Fruit fly (Drosophila melanogaster) whole organism, embryonic: ENCODE data around the gene senju.

Source experiments
- Bdp1 ChIP-seq: fragments of 200-800 bp; sonication (Bioruptor generic); optimal IDR thresholded peaks from 3 replicates; lab custom pipeline; 2016; ENCODE audit warnings: missing biosample characterization, missing genetic modification characterization
- Bteb2 ChIP-seq: fragments of 200-800 bp; sonication (Bioruptor generic); optimal IDR thresholded peaks from 2 replicates; lab custom pipeline; 2016; ENCODE audit warnings: missing biosample characterization, missing genetic modification characterization
- CG11456 ChIP-seq: fragments of 200-800 bp; sonication (Bioruptor generic); IDR thresholded peaks from 3 replicates; pipeline ENCODE4 v1.3.6; 2022; ENCODE audit warnings: missing biosample characterization, missing genetic modification characterization
- CG12155 ChIP-seq: fragments of 200-800 bp; sonication (Bioruptor generic); optimal IDR thresholded peaks from 3 replicates; lab custom pipeline; 2016; ENCODE audit warnings: missing biosample characterization, missing genetic modification characterization
- CG13123 ChIP-seq: fragments of 200-800 bp; sonication (Bioruptor generic); optimal IDR thresholded peaks from 2 replicates; lab custom pipeline; 2016; ENCODE audit warnings: missing biosample characterization, missing genetic modification characterization
- CG15601 ChIP-seq: fragments of 200-800 bp; sonication (Bioruptor generic); optimal IDR thresholded peaks from 3 replicates; lab custom pipeline; 2019; ENCODE audit warnings: missing biosample characterization, mild to moderate bottlenecking, missing genetic modification characterization, moderate library complexity
- CG17829 ChIP-seq: fragments of 200-800 bp; optimal IDR thresholded peaks from 2 replicates; lab custom pipeline; 2019; ENCODE audit warnings: missing biosample characterization, mild to moderate bottlenecking, missing genetic modification characterization, moderate library complexity
- CG18619 ChIP-seq: fragments of 200-800 bp; sonication (Bioruptor generic); optimal IDR thresholded peaks from 3 replicates; lab custom pipeline; 2017; ENCODE audit warnings: missing biosample characterization, mild to moderate bottlenecking, missing genetic modification characterization
- CG31388 ChIP-seq: fragments of 200-800 bp; sonication (Bioruptor generic); optimal IDR thresholded peaks from 2 replicates; lab custom pipeline; 2016; ENCODE audit warnings: missing biosample characterization, missing genetic modification characterization
- CG32767 ChIP-seq: fragments of 200-800 bp; sonication (Bioruptor generic); IDR thresholded peaks from 2 replicates; pipeline ENCODE4 v1.3.6; 2022; ENCODE audit warnings: missing biosample characterization, missing genetic modification characterization
- CG3407 ChIP-seq: fragments of 200-800 bp; sonication (Bioruptor generic); optimal IDR thresholded peaks from 2 replicates; lab custom pipeline; 2018; ENCODE audit warnings: missing biosample characterization, mild to moderate bottlenecking, missing genetic modification characterization
- CG4328 ChIP-seq: fragments of 200-800 bp; sonication (Bioruptor generic); optimal IDR thresholded peaks from 3 replicates; lab custom pipeline; 2017; ENCODE audit warnings: missing biosample characterization, missing genetic modification reagents, missing genetic modification characterization
- CG4707 ChIP-seq: fragments of 200-800 bp; sonication (Bioruptor generic); optimal IDR thresholded peaks from 2 replicates; lab custom pipeline; 2018; ENCODE audit warnings: missing biosample characterization, mild to moderate bottlenecking, missing genetic modification characterization, moderate library complexity
- CG5245 ChIP-seq: fragments of 200-800 bp; sonication (Bioruptor generic); optimal IDR thresholded peaks from 3 replicates; lab custom pipeline; 2016; ENCODE audit warnings: missing biosample characterization, missing genetic modification characterization
- CG7372 ChIP-seq: fragments of 200-800 bp; sonication (Bioruptor generic); IDR thresholded peaks from 2 replicates; pipeline ENCODE4 v1.3.6; 2022; ENCODE audit warnings: missing biosample characterization, missing genetic modification characterization
- CG7556 ChIP-seq: fragments of 200-800 bp; sonication (Bioruptor generic); optimal IDR thresholded peaks from 2 replicates; lab custom pipeline; 2017; ENCODE audit warnings: missing biosample characterization, mild to moderate bottlenecking, missing genetic modification characterization
- CG9797 ChIP-seq: fragments of 200-800 bp; sonication (Bioruptor generic); optimal IDR thresholded peaks from 3 replicates; lab custom pipeline; 2018; ENCODE audit warnings: missing biosample characterization, mild to moderate bottlenecking, missing genetic modification characterization
- CHES-1-like ChIP-seq: fragments of 200-800 bp; sonication (Bioruptor generic); optimal IDR thresholded peaks from 2 replicates; lab custom pipeline; 2016; ENCODE audit warnings: missing biosample characterization, missing genetic modification characterization
- Dad ChIP-seq: fragments of 200-800 bp; sonication (Bioruptor generic); optimal IDR thresholded peaks from 3 replicates; lab custom pipeline; 2016; ENCODE audit warnings: missing biosample characterization, missing genetic modification characterization
- Dfd ChIP-seq, 2 experiments: fragments of >200 bp; optimal IDR thresholded peaks; 2 replicates each; lab custom pipeline; 2017; ENCODE audit warnings: missing biosample characterization in 2 of 2, missing genetic modification characterization in 2 of 2
- E2f1 ChIP-seq: fragments of 200-800 bp; sonication (Bioruptor generic); IDR thresholded peaks from 2 replicates; pipeline ENCODE4 v1.3.6; 2022; ENCODE audit warnings: missing biosample characterization, missing genetic modification characterization
- Elba2 ChIP-seq: fragments of 200-800 bp; sonication (Bioruptor generic); optimal IDR thresholded peaks from 3 replicates; lab custom pipeline; 2016; ENCODE audit warnings: missing biosample characterization, missing genetic modification characterization
- Hr78 ChIP-seq, 2 experiments: fragments of 200-800 bp in 1 of 2; fragments of >200 bp in 1 of 2; sonication (Bioruptor generic) in 1 of 2; optimal IDR thresholded peaks; 2 replicates each; lab custom pipeline; 2017 to 2019; ENCODE audit warnings: missing biosample characterization in 2 of 2, missing genetic modification characterization in 2 of 2, mild to moderate bottlenecking in 1 of 2, moderate library complexity in 1 of 2
- Myb ChIP-seq: fragments of 200-800 bp; sonication (Bioruptor generic); optimal IDR thresholded peaks from 2 replicates; lab custom pipeline; 2016; ENCODE audit warnings: missing biosample characterization, missing genetic modification characterization
- NC2α ChIP-seq: fragments of 200-800 bp; sonication (Bioruptor generic); optimal IDR thresholded peaks from 2 replicates; lab custom pipeline; 2016; ENCODE audit warnings: missing biosample characterization, missing genetic modification characterization
- Ptx1 ChIP-seq: fragments of 200-800 bp; sonication (Bioruptor generic); IDR thresholded peaks from 2 replicates; pipeline ENCODE4 v1.3.6; 2022; ENCODE audit warnings: missing biosample characterization, missing genetic modification characterization
- Scr ChIP-seq: fragments of 200-800 bp; sonication (Bioruptor generic); IDR thresholded peaks from 2 replicates; pipeline ENCODE4 v1.3.6; 2022; ENCODE audit warnings: missing biosample characterization, missing genetic modification characterization; ENCODE audit not compliant: partially characterized antibody
- Spps ChIP-seq: fragments of 200-800 bp; sonication (Bioruptor generic); optimal IDR thresholded peaks from 2 replicates; lab custom pipeline; 2018; ENCODE audit warnings: missing biosample characterization, mild to moderate bottlenecking, missing genetic modification characterization
- Sry-β ChIP-seq: fragments of 200-800 bp; sonication (Bioruptor generic); optimal IDR thresholded peaks from 2 replicates; lab custom pipeline; 2018; ENCODE audit warnings: missing biosample characterization, mild to moderate bottlenecking, missing genetic modification characterization, moderate library complexity
- Stat92E ChIP-seq, 3 experiments: fragments of >200 bp in 2 of 3; fragments of 200-800 bp in 1 of 3; sonication (Bioruptor generic) in 1 of 3; optimal IDR thresholded peaks; 2 replicates each; lab custom pipeline; 2017 to 2019; ENCODE audit warnings: missing biosample characterization in 3 of 3, missing genetic modification characterization in 3 of 3, mild to moderate bottlenecking in 1 of 3, moderate library complexity in 1 of 3
- TFAM ChIP-seq: fragments of 200-800 bp; sonication (Bioruptor generic); optimal IDR thresholded peaks from 2 replicates; lab custom pipeline; 2017; ENCODE audit warnings: missing biosample characterization, missing genetic modification characterization, inconsistent platforms
- YL-1 ChIP-seq: fragments of 200-800 bp; sonication (Bioruptor generic); optimal IDR thresholded peaks from 3 replicates; lab custom pipeline; 2017; ENCODE audit warnings: missing biosample characterization, mild to moderate bottlenecking, missing genetic modification characterization
- amos ChIP-seq: fragments of 200-800 bp; sonication (Bioruptor generic); IDR thresholded peaks from 2 replicates; pipeline ENCODE4 v1.3.6; 2022; ENCODE audit warnings: missing biosample characterization, missing genetic modification characterization; ENCODE audit not compliant: partially characterized antibody
- cad ChIP-seq: fragments of >200 bp; optimal IDR thresholded peaks from 2 replicates; lab custom pipeline; 2017; ENCODE audit warnings: missing biosample characterization, missing genetic modification characterization
- crc ChIP-seq: fragments of 200-800 bp; sonication (Bioruptor generic); optimal IDR thresholded peaks from 2 replicates; lab custom pipeline; 2016; ENCODE audit warnings: missing biosample characterization, missing genetic modification characterization
- ewg ChIP-seq: fragments of 200-800 bp; sonication (Bioruptor generic); optimal IDR thresholded peaks from 3 replicates; lab custom pipeline; 2017; ENCODE audit warnings: mild to moderate bottlenecking, missing biosample characterization, missing genetic modification reagents, missing genetic modification characterization
- fd96Cb ChIP-seq: fragments of 200-800 bp; sonication (Bioruptor generic); optimal IDR thresholded peaks from 2 replicates; lab custom pipeline; 2018; ENCODE audit warnings: missing biosample characterization, mild to moderate bottlenecking, missing genetic modification characterization, moderate library complexity
- grau ChIP-seq: fragments of 200-800 bp; optimal IDR thresholded peaks from 3 replicates; lab custom pipeline; 2019; ENCODE audit warnings: missing biosample characterization, mild to moderate bottlenecking, missing genetic modification characterization, moderate library complexity
- jigr1 ChIP-seq: fragments of 200-800 bp; sonication (Bioruptor generic); IDR thresholded peaks from 3 replicates; pipeline ENCODE4 v1.3.6; 2022; ENCODE audit warnings: missing biosample characterization, missing genetic modification characterization
- knrl ChIP-seq: fragments of 200-800 bp; sonication (Bioruptor generic); IDR thresholded peaks from 3 replicates; pipeline ENCODE4 v1.3.6; 2022; ENCODE audit warnings: missing biosample characterization, missing genetic modification characterization; ENCODE audit not compliant: partially characterized antibody
- lilli ChIP-seq: fragments of 200-800 bp; sonication (Bioruptor generic); optimal IDR thresholded peaks from 3 replicates; lab custom pipeline; 2016; ENCODE audit warnings: missing biosample characterization, missing genetic modification characterization
- mld ChIP-seq: fragments of 200-800 bp; sonication (Bioruptor generic); IDR thresholded peaks from 3 replicates; pipeline ENCODE4 v1.3.6; 2022; ENCODE audit warnings: missing biosample characterization, missing genetic modification characterization; ENCODE audit not compliant: partially characterized antibody
- org-1 ChIP-seq: fragments of 200-800 bp; sonication (Bioruptor generic); optimal IDR thresholded peaks from 2 replicates; lab custom pipeline; 2017; ENCODE audit warnings: missing biosample characterization, missing genetic modification characterization
- ro ChIP-seq: fragments of 200-800 bp; sonication (Bioruptor generic); IDR thresholded peaks from 2 replicates; pipeline ENCODE4 v1.3.6; 2022; ENCODE audit warnings: missing biosample characterization, missing genetic modification characterization
- sd ChIP-seq: fragments of 200-800 bp; sonication (Bioruptor generic); optimal IDR thresholded peaks from 3 replicates; lab custom pipeline; 2018; ENCODE audit warnings: missing biosample characterization, mild to moderate bottlenecking, missing genetic modification characterization, moderate library complexity
- tap ChIP-seq: fragments of 200-800 bp; optimal IDR thresholded peaks from 3 replicates; lab custom pipeline; 2019; ENCODE audit warnings: missing biosample characterization, mild to moderate bottlenecking, missing genetic modification characterization, moderate library complexity
- trh ChIP-seq: fragments of 200-800 bp; sonication (Bioruptor generic); optimal IDR thresholded peaks from 2 replicates; lab custom pipeline; 2016; ENCODE audit warnings: missing biosample characterization, missing genetic modification characterization
- ttk ChIP-seq: fragments of 200-800 bp; sonication (Bioruptor generic); IDR thresholded peaks from 2 replicates; pipeline ENCODE4 v2.1.2; 2022; ENCODE audit warnings: missing biosample characterization, missing genetic modification characterization
- twi ChIP-seq: fragments of 200-800 bp; optimal IDR thresholded peaks from 2 replicates; lab custom pipeline; 2019; ENCODE audit warnings: missing biosample characterization, mild to moderate bottlenecking, missing genetic modification characterization, moderate library complexity
- tx ChIP-seq: fragments of 200-800 bp; sonication (Bioruptor generic); optimal IDR thresholded peaks from 2 replicates; lab custom pipeline; 2016; ENCODE audit warnings: missing biosample characterization, missing genetic modification characterization
- vfl ChIP-seq: fragments of 200-800 bp; sonication (Bioruptor generic); optimal IDR thresholded peaks from 2 replicates; lab custom pipeline; 2016; ENCODE audit warnings: missing biosample characterization, missing genetic modification characterization

Gene senju

DNA sequence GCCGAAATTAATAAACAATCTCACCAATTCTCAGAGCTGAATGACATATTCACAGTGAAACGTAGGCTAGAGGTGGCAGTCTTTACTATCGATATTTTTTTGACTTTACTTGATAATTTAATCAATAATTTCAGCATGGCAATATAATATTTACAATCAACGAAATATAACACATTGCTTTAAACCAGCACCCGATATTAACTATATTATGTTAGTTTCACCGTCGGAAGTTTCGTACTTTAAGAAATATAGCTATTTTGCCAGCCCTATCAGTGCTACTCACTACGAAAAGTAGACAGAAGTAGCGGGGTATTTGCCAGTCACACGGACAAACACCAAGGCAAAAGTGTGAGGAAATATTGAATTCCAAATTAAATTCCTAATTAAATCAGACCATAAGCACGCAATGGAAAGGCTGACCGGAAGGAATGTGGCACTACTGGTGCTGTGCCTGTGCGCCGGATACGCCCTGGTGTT, 41.8 kb upstream of the senju start, which contains the start of the genes CG31917, Tfb5 and SelT (continued):
- TF ChIP-seq Myb (GFP tag; lab: Kevin White, UChicago) (peak; percentile 14), jigr1 (GFP tag; lab: Robert Waterston, UW) (no peak), CG17829 (peak; percentile 63), ttk (GFP tag; lab: Robert Waterston, UW) (no peak), CG15601 (tag; lab: Kevin White, UChicago) (peak; percentile 58), Bteb2 (GFP tag; lab: Kevin White, UChicago) (peak; percentile 36), ro (GFP tag; lab: Robert Waterston, UW) (no peak), lilli (GFP tag; lab: Kevin White, UChicago) (peak; percentile 82), CG7556 (GFP tag; lab: Kevin White, UChicago) (peak; percentile 47), Ptx1 (GFP tag; lab: Robert Waterston, UW) (peak; percentile 56; the same call in 1 of the 2 replicates), Elba2 (GFP tag; lab: Kevin White, UChicago) (no peak), CG9797 (GFP tag; lab: Kevin White, UChicago) (peak; percentile 30), CG32767 (no peak), mld (GFP tag; lab: Robert Waterston, UW) (no peak), Dad (GFP tag; lab: Kevin White, UChicago) (peak; percentile 65), CG11456 (GFP tag; lab: Robert Waterston, UW) (no peak), YL-1 (GFP tag; lab: Kevin White, UChicago) (peak; percentile 73), org-1 (GFP tag; lab: Kevin White, UChicago) (no peak), knrl (GFP tag; lab: Robert Waterston, UW) (peak; percentile 80), Dfd (GFP tag; optimal IDR thresholded peaks at IDR 0.05; lab: Kevin White, UChicago) (no peak), CG4328 (GFP tag; lab: Kevin White, UChicago) (peak; percentile 5), Hr78 (GFP tag; optimal IDR thresholded peaks at IDR 0.05; lab: Kevin White, UChicago) (peak in 1 of 2 experiments; percentile 18), E2f1 (GFP tag; lab: Robert Waterston, UW) (no peak), CG18619 (GFP tag; lab: Kevin White, UChicago) (no peak), Stat92E (GFP tag; optimal IDR thresholded peaks at IDR 0.05; lab: Kevin White, UChicago) (peak in 1 of 3 experiments; percentile 59), Scr (peak; percentile 86), cad (GFP tag; lab: Kevin White, UChicago) (no peak), CG31388 (no peak), tap (tag; lab: Kevin White, UChicago) (no peak), amos (peak; percentile 64), trh (GFP tag; lab: Kevin White, UChicago) (no peak), NC2α (GFP tag; lab: Kevin White, UChicago) (no peak), Bdp1 (GFP tag; lab: Kevin White, UChicago) (no peak), CG5245 (GFP tag; lab: Kevin White, UChicago) (no peak), Sry-β (GFP tag; lab: Kevin White, UChicago) (peak; percentile 96), fd96Cb (peak; percentile 15), ewg (GFP tag; lab: Kevin White, UChicago) (peak; percentile 36), CG12155 (GFP tag; lab: Kevin White, UChicago) (peak; percentile 66), vfl (GFP tag; lab: Kevin White, UChicago) (peak; percentile 58), CG7372 (GFP tag; lab: Robert Waterston, UW) (0 out of 2 replicates have a peak, but pooled peaks have one; percentile 21), CG3407 (GFP tag; lab: Kevin White, UChicago) (no peak), CHES-1-like (GFP tag; lab: Kevin White, UChicago) (peak; percentile 71), tx (GFP tag; lab: Kevin White, UChicago) (peak; percentile 47), grau (tag; lab: Kevin White, UChicago) (peak; percentile 69), TFAM (no peak), Spps (tag; lab: Kevin White, UChicago) (peak; percentile 3), crc (no peak), twi (tag; lab: Kevin White, UChicago) (peak; percentile 50), sd (tag; lab: Kevin White, UChicago) (peak; percentile 91), CG13123 (no peak), CG4707 (GFP tag; lab: Kevin White, UChicago) (no peak)
